Fruit fly (Drosophila melanogaster) whole organism, embryonic: ENCODE data around the gene CG15725.

Experiments used
- B-H2 ChIP-seq: fragments of 200-800 bp; sonication (Bioruptor generic); optimal IDR thresholded peaks from 2 replicates; lab custom pipeline; 2018; ENCODE audit warnings: missing biosample characterization, mild to moderate bottlenecking, missing genetic modification characterization
- Blimp-1 ChIP-seq: fragments of 200-800 bp; sonication (Bioruptor generic); optimal IDR thresholded peaks from 3 replicates; lab custom pipeline; 2018; ENCODE audit warnings: missing biosample characterization, missing genetic modification characterization, mild to moderate bottlenecking, moderate library complexity, missing genetic modification reagents
- CG1024 ChIP-seq: fragments of 200-800 bp; sonication (Bioruptor generic); IDR thresholded peaks from 2 replicates; pipeline ENCODE4 v1.3.6; 2022; ENCODE audit warnings: missing biosample characterization, missing genetic modification characterization
- CG11247 ChIP-seq: fragments of 200-800 bp; sonication (Bioruptor generic); IDR thresholded peaks from 2 replicates; pipeline ENCODE4 v1.3.6; 2022; ENCODE audit warnings: missing biosample characterization, missing genetic modification characterization
- CG11504 ChIP-seq: fragments of 200-800 bp; sonication (Bioruptor generic); optimal IDR thresholded peaks from 3 replicates; lab custom pipeline; 2019; ENCODE audit warnings: missing biosample characterization, mild to moderate bottlenecking, missing genetic modification characterization, moderate library complexity
- CG11723 ChIP-seq: fragments of 200-800 bp; sonication (Bioruptor generic); optimal IDR thresholded peaks from 2 replicates; lab custom pipeline; 2017; ENCODE audit warnings: missing biosample characterization, mild to moderate bottlenecking, missing genetic modification characterization
- CG15479 ChIP-seq: fragments of 200-800 bp; sonication (Bioruptor generic); optimal IDR thresholded peaks from 3 replicates; lab custom pipeline; 2019; ENCODE audit warnings: missing biosample characterization, mild to moderate bottlenecking, missing genetic modification characterization, moderate library complexity
- CG1647 ChIP-seq: fragments of 200-800 bp; sonication (Bioruptor generic); optimal IDR thresholded peaks from 3 replicates; lab custom pipeline; 2016; ENCODE audit warnings: missing biosample characterization, missing genetic modification characterization
- CG16815 ChIP-seq: fragments of 200-800 bp; sonication (Bioruptor generic); optimal IDR thresholded peaks from 3 replicates; lab custom pipeline; 2017; ENCODE audit warnings: missing biosample characterization, mild to moderate bottlenecking, missing genetic modification characterization
- CG17912 ChIP-seq: fragments of 200-800 bp; sonication (Bioruptor generic); optimal IDR thresholded peaks from 2 replicates; lab custom pipeline; 2018; ENCODE audit warnings: missing biosample characterization, mild to moderate bottlenecking, missing genetic modification characterization
- CG2712 ChIP-seq: fragments of 200-800 bp; optimal IDR thresholded peaks from 3 replicates; lab custom pipeline; 2019; ENCODE audit warnings: missing biosample characterization, mild to moderate bottlenecking, missing genetic modification characterization, moderate library complexity
- CG31365 ChIP-seq: fragments of 200-800 bp; sonication (Bioruptor generic); optimal IDR thresholded peaks from 2 replicates; lab custom pipeline; 2018; ENCODE audit warnings: missing biosample characterization, mild to moderate bottlenecking, missing genetic modification characterization
- CG3281 ChIP-seq: fragments of 200-800 bp; sonication (Bioruptor generic); optimal IDR thresholded peaks from 3 replicates; lab custom pipeline; 2017; ENCODE audit warnings: missing biosample characterization, mild to moderate bottlenecking, missing genetic modification characterization
- CG4282 ChIP-seq: fragments of 200-800 bp; sonication (Bioruptor generic); optimal IDR thresholded peaks from 2 replicates; lab custom pipeline; 2016; ENCODE audit warnings: missing biosample characterization, missing genetic modification characterization
- CG4360 ChIP-seq: fragments of 200-800 bp; sonication (Bioruptor generic); IDR thresholded peaks from 2 replicates; pipeline ENCODE4 v1.3.6; 2022; ENCODE audit warnings: missing biosample characterization, missing genetic modification characterization
- CG4404 ChIP-seq: fragments of 200-800 bp; sonication (Bioruptor generic); IDR thresholded peaks from 2 replicates; pipeline ENCODE4 v1.3.6; 2022; ENCODE audit warnings: missing biosample characterization, missing genetic modification characterization
- CG7271 ChIP-seq: fragments of 200-800 bp; sonication (Bioruptor generic); optimal IDR thresholded peaks from 2 replicates; lab custom pipeline; 2018; ENCODE audit warnings: missing biosample characterization, mild to moderate bottlenecking, missing genetic modification characterization, moderate library complexity
- Chrac-16 ChIP-seq: fragments of 200-800 bp; sonication (Bioruptor generic); optimal IDR thresholded peaks from 3 replicates; lab custom pipeline; 2016; ENCODE audit warnings: missing biosample characterization, missing genetic modification characterization
- Dip3 ChIP-seq: fragments of 200-800 bp; sonication (Bioruptor generic); optimal IDR thresholded peaks from 3 replicates; lab custom pipeline; 2016; ENCODE audit warnings: missing biosample characterization, missing genetic modification characterization
- NK7.1 ChIP-seq: fragments of 200-800 bp; sonication (Bioruptor generic); optimal IDR thresholded peaks from 3 replicates; lab custom pipeline; 2016; ENCODE audit warnings: missing biosample characterization, missing genetic modification characterization
- Nf-YA ChIP-seq: fragments of 200-800 bp; sonication (Bioruptor generic); IDR thresholded peaks from 2 replicates; pipeline ENCODE4 v1.3.6; 2022; ENCODE audit warnings: missing biosample characterization, missing genetic modification characterization
- Optix ChIP-seq: fragments of 200-800 bp; sonication (Bioruptor generic); IDR thresholded peaks from 3 replicates; pipeline ENCODE4 v1.3.6; 2022; ENCODE audit warnings: missing biosample characterization, missing genetic modification characterization
- Ptx1 ChIP-seq: fragments of 200-800 bp; sonication (Bioruptor generic); IDR thresholded peaks from 2 replicates; pipeline ENCODE4 v1.3.6; 2022; ENCODE audit warnings: missing biosample characterization, missing genetic modification characterization
- Sox100B ChIP-seq: fragments of 200-800 bp; sonication (Bioruptor generic); optimal IDR thresholded peaks from 3 replicates; lab custom pipeline; 2018; ENCODE audit warnings: missing biosample characterization, mild to moderate bottlenecking, missing genetic modification characterization
- Stat92E ChIP-seq, 3 experiments: fragments of >200 bp in 2 of 3; fragments of 200-800 bp in 1 of 3; sonication (Bioruptor generic) in 1 of 3; optimal IDR thresholded peaks; 2 replicates each; lab custom pipeline; 2017 to 2019; ENCODE audit warnings: missing biosample characterization in 3 of 3, missing genetic modification characterization in 3 of 3, mild to moderate bottlenecking in 1 of 3, moderate library complexity in 1 of 3
- al ChIP-seq: fragments of 200-800 bp; sonication (Bioruptor generic); IDR thresholded peaks from 2 replicates; pipeline ENCODE4 v1.3.6; 2022; ENCODE audit warnings: missing biosample characterization, missing genetic modification characterization
- cad ChIP-seq: fragments of >200 bp; optimal IDR thresholded peaks from 2 replicates; lab custom pipeline; 2017; ENCODE audit warnings: missing biosample characterization, missing genetic modification characterization
- croc ChIP-seq: fragments of 200-800 bp; sonication (Bioruptor generic); conservative IDR thresholded peaks from 3 replicates; pipeline ENCODE4 v1.3.6; 2022; ENCODE audit warnings: missing biosample characterization, missing genetic modification characterization
- da ChIP-seq: fragments of 200-800 bp; sonication (Bioruptor generic); optimal IDR thresholded peaks from 2 replicates; lab custom pipeline; 2016; ENCODE audit warnings: missing biosample characterization, missing genetic modification characterization
- dan ChIP-seq: fragments of 200-800 bp; sonication (Bioruptor generic); IDR thresholded peaks from 2 replicates; pipeline ENCODE4 v1.3.6; 2022; ENCODE audit warnings: missing biosample characterization, missing genetic modification characterization
- dmrt11E ChIP-seq: fragments of 200-800 bp; sonication (Bioruptor generic); optimal IDR thresholded peaks from 3 replicates; lab custom pipeline; 2018; ENCODE audit warnings: missing biosample characterization, mild to moderate bottlenecking, missing genetic modification characterization, moderate library complexity
- dmrt99B ChIP-seq: fragments of 200-800 bp; sonication (Bioruptor generic); optimal IDR thresholded peaks from 2 replicates; lab custom pipeline; 2018; ENCODE audit warnings: missing biosample characterization, mild to moderate bottlenecking, missing genetic modification characterization, moderate library complexity
- dysf ChIP-seq: fragments of 200-800 bp; sonication (Bioruptor generic); IDR thresholded peaks from 3 replicates; pipeline ENCODE4 v1.3.6; 2022; ENCODE audit warnings: missing biosample characterization, missing genetic modification characterization
- en ChIP-seq: fragments of 200-800 bp; sonication (Bioruptor generic); optimal IDR thresholded peaks from 2 replicates; lab custom pipeline; 2016; ENCODE audit warnings: missing biosample characterization, missing genetic modification characterization
- gce ChIP-seq: fragments of 200-800 bp; sonication (Bioruptor generic); IDR thresholded peaks from 3 replicates; pipeline ENCODE4 v1.3.6; 2022; ENCODE audit warnings: missing biosample characterization, missing genetic modification characterization
- gcm2 ChIP-seq: fragments of 200-800 bp; sonication (Bioruptor generic); optimal IDR thresholded peaks from 2 replicates; lab custom pipeline; 2016; ENCODE audit warnings: missing biosample characterization, missing genetic modification characterization
- gfzf ChIP-seq: fragments of 200-800 bp; sonication (Bioruptor generic); optimal IDR thresholded peaks from 2 replicates; lab custom pipeline; 2016; ENCODE audit warnings: missing biosample characterization, mild to moderate bottlenecking, missing genetic modification characterization, moderate library complexity
- gro ChIP-seq: fragments of 200-800 bp; sonication (Bioruptor generic); optimal IDR thresholded peaks from 2 replicates; lab custom pipeline; 2016; ENCODE audit warnings: missing biosample characterization, missing genetic modification characterization
- gsb ChIP-seq: fragments of 200-800 bp; sonication (Bioruptor generic); IDR thresholded peaks from 2 replicates; pipeline ENCODE4 v1.3.6; 2022; ENCODE audit warnings: missing biosample characterization, missing genetic modification characterization
- hth ChIP-seq: fragments of >200 bp; optimal IDR thresholded peaks from 2 replicates; lab custom pipeline; 2017; ENCODE audit warnings: inconsistent platforms
- kay ChIP-seq: fragments of 200-800 bp; sonication (Bioruptor generic); optimal IDR thresholded peaks from 2 replicates; lab custom pipeline; 2016; ENCODE audit warnings: missing biosample characterization, missing genetic modification characterization
- lilli ChIP-seq: fragments of 200-800 bp; sonication (Bioruptor generic); optimal IDR thresholded peaks from 3 replicates; lab custom pipeline; 2016; ENCODE audit warnings: missing biosample characterization, missing genetic modification characterization
- run ChIP-seq: fragments of 200-800 bp; sonication (Bioruptor generic); optimal IDR thresholded peaks from 3 replicates; lab custom pipeline; 2018; ENCODE audit warnings: missing biosample characterization, mild to moderate bottlenecking, missing genetic modification characterization
- toy ChIP-seq: fragments of 200-800 bp; sonication (Bioruptor generic); IDR thresholded peaks from 2 replicates; pipeline ENCODE4 v1.3.6; 2022; ENCODE audit warnings: missing biosample characterization, missing genetic modification characterization
- tup ChIP-seq: fragments of 200-800 bp; sonication (Bioruptor generic); optimal IDR thresholded peaks from 2 replicates; lab custom pipeline; 2016; ENCODE audit warnings: missing biosample characterization, mild to moderate bottlenecking, missing genetic modification characterization, moderate library complexity
- unpg ChIP-seq: fragments of 200-800 bp; sonication (Bioruptor generic); optimal IDR thresholded peaks from 3 replicates; lab custom pipeline; 2018; ENCODE audit warnings: missing biosample characterization, mild to moderate bottlenecking, missing genetic modification characterization, moderate library complexity
- vnd ChIP-seq: fragments of 200-800 bp; sonication (Bioruptor generic); IDR thresholded peaks from 3 replicates; pipeline ENCODE4 v1.3.6; 2022; ENCODE audit warnings: missing biosample characterization, missing genetic modification characterization; ENCODE audit not compliant: partially characterized antibody
- yki ChIP-seq: fragments of >200 bp; optimal IDR thresholded peaks from 3 replicates; lab custom pipeline; 2018
- z ChIP-seq: fragments of 200-800 bp; sonication (Bioruptor generic); IDR thresholded peaks from 3 replicates; pipeline ENCODE4 v1.3.6; 2022; ENCODE audit warnings: missing biosample characterization, missing genetic modification characterization
- zen2 ChIP-seq: fragments of 200-800 bp; sonication (Bioruptor generic); IDR thresholded peaks from 3 replicates; pipeline ENCODE4 v1.3.6; 2022; ENCODE audit warnings: missing biosample characterization, missing genetic modification characterization; ENCODE audit not compliant: partially characterized antibody

Gene CG15725

DNA sequence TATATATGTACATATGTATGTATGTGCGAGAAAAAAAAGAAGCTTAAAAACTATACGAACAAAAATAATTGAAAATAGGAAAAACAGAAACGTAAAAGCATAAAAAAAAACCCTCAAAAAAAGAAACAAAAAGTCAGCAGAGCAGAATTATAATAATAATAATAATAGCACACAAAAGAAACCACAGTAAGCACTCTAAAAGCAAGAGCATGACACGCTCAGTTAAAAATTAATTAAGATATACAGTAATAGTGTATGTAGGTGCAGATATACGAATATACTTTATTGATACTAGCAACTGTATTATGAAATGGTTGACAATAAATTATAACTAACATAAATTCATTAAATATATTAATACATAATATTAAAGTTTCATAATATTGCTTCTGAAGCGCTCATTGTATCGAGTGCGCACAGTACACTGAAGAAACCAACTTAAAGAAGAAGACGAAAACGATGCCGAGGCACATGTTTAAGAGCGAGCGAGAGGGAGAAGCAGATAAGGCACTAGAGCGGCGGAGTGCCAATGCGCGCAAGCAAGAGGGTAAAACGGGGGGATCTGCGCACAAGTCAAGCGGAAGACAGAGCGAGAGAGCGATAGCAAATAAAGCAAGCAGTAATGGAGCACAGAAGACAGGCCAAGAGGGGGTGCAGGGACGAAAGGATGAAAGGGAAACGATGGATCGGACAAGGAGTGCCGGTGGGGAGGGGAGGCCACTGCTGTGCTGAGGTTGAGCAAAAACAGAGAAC lies 29.2 kb downstream of the CG15725 start:
- peak; percentile 84 for TF ChIP-seq run
- TF ChIP-seq croc (GFP tag; lab: Robert Waterston, UW): peak; percentile 80
- peak; percentile 48; the same call in 1 of the 3 replicates for TF ChIP-seq gce (GFP tag; lab: Robert Waterston, UW)
- TF ChIP-seq CG4282 (GFP tag; lab: Kevin White, UChicago): no peak
- peak; percentile 70 for TF ChIP-seq Nf-YA (GFP tag; lab: Robert Waterston, UW)
- TF ChIP-seq kay (GFP tag; lab: Kevin White, UChicago): peak; percentile 53
- no peak for TF ChIP-seq gro
- TF ChIP-seq CG4360 (GFP tag; lab: Robert Waterston, UW): no peak
- no peak for TF ChIP-seq dan (GFP tag; lab: Robert Waterston, UW)
- peak; percentile 94 for TF ChIP-seq CG2712 (tag; lab: Kevin White, UChicago)
- TF ChIP-seq dmrt99B (tag; lab: Kevin White, UChicago): peak; percentile 93
- no peak for TF ChIP-seq cad (GFP tag; lab: Kevin White, UChicago)
- TF ChIP-seq B-H2 (GFP tag; lab: Kevin White, UChicago): peak; percentile 93
- TF ChIP-seq Stat92E (GFP tag; optimal IDR thresholded peaks at IDR 0.05; lab: Kevin White, UChicago): no peak
- TF ChIP-seq gsb: peak; percentile 83
- TF ChIP-seq Optix (GFP tag; lab: Robert Waterston, UW): no peak; the same call in 2 of the 3 replicates
- peak; percentile 93 for TF ChIP-seq Ptx1 (GFP tag; lab: Robert Waterston, UW)
- peak; percentile 92 for TF ChIP-seq Sox100B (GFP tag; lab: Kevin White, UChicago)
- peak; percentile 61 for TF ChIP-seq CG7271 (tag; lab: Kevin White, UChicago)
- TF ChIP-seq NK7.1 (GFP tag; lab: Kevin White, UChicago): no peak
- peak; percentile 90 for TF ChIP-seq al (GFP tag; lab: Robert Waterston, UW)
- peak; percentile 43 for TF ChIP-seq CG15479 (GFP tag; lab: Kevin White, UChicago)
- no peak for TF ChIP-seq hth (lab: Kevin White, UChicago)
- TF ChIP-seq CG1024 (GFP tag; lab: Robert Waterston, UW): peak; percentile 55; the same call in 1 of the 2 replicates
- TF ChIP-seq CG17912 (GFP tag; lab: Kevin White, UChicago): peak; percentile 80
- peak; percentile 55; the same call in 1 of the 2 replicates for TF ChIP-seq toy
- TF ChIP-seq gfzf (GFP tag; lab: Kevin White, UChicago): no peak
- TF ChIP-seq CG1647: no peak
- no peak for TF ChIP-seq gcm2 (GFP tag; lab: Kevin White, UChicago)
- peak; percentile 94; the same call in 2 of the 3 replicates for TF ChIP-seq dysf (GFP tag; lab: Robert Waterston, UW)
- peak; percentile 60 for TF ChIP-seq CG11723 (GFP tag; lab: Kevin White, UChicago)
- peak; percentile 93 for TF ChIP-seq CG11504 (tag; lab: Kevin White, UChicago)
- peak; percentile 6 for TF ChIP-seq lilli (GFP tag; lab: Kevin White, UChicago)
- TF ChIP-seq CG3281 (GFP tag; lab: Kevin White, UChicago): peak; percentile 93
- no peak for TF ChIP-seq Dip3
- peak; percentile 12 for TF ChIP-seq tup (GFP tag; lab: Kevin White, UChicago)
- no peak for TF ChIP-seq z (GFP tag; lab: Robert Waterston, UW)
- peak; percentile 88 for TF ChIP-seq CG4404
- no peak for TF ChIP-seq en (GFP tag; lab: Kevin White, UChicago)
- TF ChIP-seq unpg (GFP tag; lab: Kevin White, UChicago): peak; percentile 90
- TF ChIP-seq yki (lab: Kevin White, UChicago): no peak
- TF ChIP-seq Blimp-1 (GFP tag; lab: Kevin White, UChicago): peak; percentile 80
- no peak for TF ChIP-seq da (GFP tag; lab: Kevin White, UChicago)
- no peak for TF ChIP-seq vnd (GFP tag; lab: Robert Waterston, UW)
- peak; percentile 78 for TF ChIP-seq CG16815
- TF ChIP-seq CG31365 (tag; lab: Kevin White, UChicago): no peak
- peak; percentile 82 for TF ChIP-seq dmrt11E (tag; lab: Kevin White, UChicago)
- TF ChIP-seq zen2 (GFP tag; lab: Robert Waterston, UW): no peak
- TF ChIP-seq CG11247 (GFP tag; lab: Robert Waterston, UW): peak; percentile 84; the same call in 1 of the 2 replicates
- peak; percentile 86 for TF ChIP-seq Chrac-16 (GFP tag; lab: Kevin White, UChicago)
